Worm (Caenorhabditis elegans): ENCODE measurements around the gene srg-3.

srg-3 gene

DNA sequence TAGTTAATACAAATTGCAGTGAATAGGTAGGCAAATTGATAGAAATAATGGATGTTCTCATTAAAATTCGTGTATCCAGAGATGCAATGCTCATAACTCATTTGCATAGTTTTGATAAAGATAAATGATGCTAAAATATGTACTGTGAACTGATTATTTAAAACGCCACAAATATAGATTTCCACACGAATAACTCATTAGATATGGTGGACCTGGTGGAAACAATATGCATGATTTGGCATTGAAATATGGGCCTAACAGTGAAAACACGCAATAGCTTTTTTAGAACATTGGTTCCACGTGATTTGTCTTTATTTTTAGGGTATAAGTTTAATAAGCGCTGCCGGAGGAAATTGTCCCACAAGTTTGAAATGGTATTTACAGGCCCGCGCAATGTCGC is at the start of gene srg-3:
TSS of gene srg-3 (minus strand) at position 101 of the 400 bp plus-strand sequence.
- TF ChIP-seq nhr-77 (tag; optimal IDR thresholded peaks at IDR 0.05) (no peak), ama-1 (optimal IDR thresholded peaks at IDR 0.05) (no peak), nhr-25 (tag; optimal IDR thresholded peaks at IDR 0.05) (no peak), daf-12 (tag; optimal IDR thresholded peaks at IDR 0.05) (no peak), tbx-2 (tag; optimal IDR thresholded peaks at IDR 0.05) (no peak), snpc-4 (tag; optimal IDR thresholded peaks at IDR 0.05) (no peak), ceh-9 (tag; optimal IDR thresholded peaks at IDR 0.05) (no peak)

DNA sequence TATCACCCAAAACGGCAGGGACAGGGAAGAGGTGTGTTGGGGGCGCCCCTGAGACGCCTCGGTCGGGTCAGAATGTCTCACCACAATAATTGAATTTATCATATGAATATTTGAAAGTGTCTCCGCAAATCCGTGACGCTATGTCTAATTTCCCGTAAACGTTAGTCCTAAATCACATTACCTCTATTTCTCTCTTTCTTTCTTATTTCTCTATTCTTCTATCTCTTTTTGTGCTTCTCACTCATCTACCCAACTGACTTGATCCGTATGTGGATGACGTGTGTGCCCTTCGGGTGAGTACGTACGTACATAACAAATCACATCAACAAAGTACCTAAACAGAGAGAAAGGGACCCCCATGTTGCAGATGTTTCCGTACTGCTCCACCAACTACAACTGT is 47.2 kb upstream of the srg-3 start:
- TF ChIP-seq nhr-76 (tag; optimal IDR thresholded peaks at IDR 0.05) (no peak), nhr-28 (tag; optimal IDR thresholded peaks at IDR 0.05) (no peak), fkh-10 (GFP tag; optimal IDR thresholded peaks at IDR 0.05) (peak; percentile 96)

DNA sequence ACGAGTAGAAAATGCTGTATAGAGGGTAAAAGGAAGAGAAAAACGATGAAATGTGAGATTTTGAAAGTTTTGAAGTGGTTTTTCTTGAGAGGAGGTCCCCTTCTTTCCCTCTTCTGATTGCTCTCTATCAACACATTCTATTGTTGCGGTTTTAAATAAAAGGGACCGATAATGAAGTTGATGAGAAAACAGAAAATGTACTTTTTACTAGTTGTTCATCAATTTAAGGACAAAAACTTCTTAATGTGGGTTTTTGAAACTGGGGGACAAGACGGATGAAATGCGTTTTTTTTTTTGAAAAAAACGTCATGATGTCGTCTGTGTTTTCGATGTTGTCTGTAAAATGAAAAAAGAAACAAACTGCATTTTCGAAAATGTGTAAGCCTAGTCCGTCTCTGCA is 46.6 kb upstream of the srg-3 start:
- TF ChIP-seq nhr-25 (tag; optimal IDR thresholded peaks at IDR 0.05) (no peak), egl-5 (tag; optimal IDR thresholded peaks at IDR 0.05) (no peak), nhr-76 (tag; optimal IDR thresholded peaks at IDR 0.05) (no peak), ztf-4 (tag; optimal IDR thresholded peaks at IDR 0.05) (no peak), mdl-1 (tag; optimal IDR thresholded peaks at IDR 0.05) (no peak), unc-62 (GFP tag; optimal IDR thresholded peaks at IDR 0.05) (no peak), ama-1 (optimal IDR thresholded peaks at IDR 0.05) (no peak), nhr-43 (tag; optimal IDR thresholded peaks at IDR 0.05; ENCODE audit: poor library complexity, severe bottlenecking) (no peak), ceh-82 (tag; optimal IDR thresholded peaks at IDR 0.05) (no peak), nhr-23 (tag; optimal IDR thresholded peaks at IDR 0.05) (no peak), hmg-11 (tag; optimal IDR thresholded peaks at IDR 0.05) (no peak), aly-2 (tag; optimal IDR thresholded peaks at IDR 0.05) (no peak), nhr-28 (tag; optimal IDR thresholded peaks at IDR 0.05) (no peak), eor-1 (tag; optimal IDR thresholded peaks at IDR 0.05) (no peak), daf-12 (tag; optimal IDR thresholded peaks at IDR 0.05) (no peak), elt-1 (tag; optimal IDR thresholded peaks at IDR 0.05) (no peak), nfya-1 (tag; optimal IDR thresholded peaks at IDR 0.05; ENCODE audit: insufficient read depth) (no peak)

DNA sequence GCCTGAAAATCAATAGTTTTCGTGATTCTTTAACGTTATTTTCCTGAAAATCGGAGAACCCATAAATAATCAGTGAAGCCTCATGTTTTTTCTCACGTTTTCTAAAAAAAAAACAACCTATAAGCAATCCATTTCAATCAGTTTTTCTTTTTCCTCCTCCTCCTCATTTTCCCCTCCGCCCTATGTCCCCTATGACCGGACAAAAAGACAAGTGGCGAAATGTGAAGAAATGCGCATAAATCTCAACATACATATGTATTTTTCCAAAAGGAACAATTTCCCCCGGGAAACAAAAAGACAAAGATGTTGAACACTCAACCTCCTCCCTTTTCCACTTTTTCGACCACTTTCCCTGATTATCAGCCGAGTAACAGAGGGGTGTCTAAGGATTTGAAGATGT is 45.3 kb upstream of the srg-3 start:
- TF ChIP-seq ceh-82 (tag; optimal IDR thresholded peaks at IDR 0.05) = no peak
- TF ChIP-seq nhr-237 (tag; optimal IDR thresholded peaks at IDR 0.05) = no peak
- no peak for TF ChIP-seq ztf-4 (tag; optimal IDR thresholded peaks at IDR 0.05)
- no peak for TF ChIP-seq zag-1 (tag; optimal IDR thresholded peaks at IDR 0.05)
- TF ChIP-seq fkh-10 (GFP tag; optimal IDR thresholded peaks at IDR 0.05) = no peak
- TF ChIP-seq mdl-1 (tag; optimal IDR thresholded peaks at IDR 0.05) = no peak
- TF ChIP-seq lin-39 (tag; optimal IDR thresholded peaks at IDR 0.05) = no peak
- TF ChIP-seq nhr-77 (tag; optimal IDR thresholded peaks at IDR 0.05) = no peak
- no peak for TF ChIP-seq R02D3.7 (tag; optimal IDR thresholded peaks at IDR 0.05)
- TF ChIP-seq aly-2 (tag; optimal IDR thresholded peaks at IDR 0.05) = no peak
- no peak for TF ChIP-seq ZK546.5 (tag; optimal IDR thresholded peaks at IDR 0.05)
- no peak for TF ChIP-seq fkh-2 (tag; optimal IDR thresholded peaks at IDR 0.05)
- no peak for TF ChIP-seq lsy-12 (tag; optimal IDR thresholded peaks at IDR 0.05)
- TF ChIP-seq tbx-2 (tag; optimal IDR thresholded peaks at IDR 0.05) = no peak
- TF ChIP-seq nhr-25 (tag; optimal IDR thresholded peaks at IDR 0.05) = no peak
- no peak for TF ChIP-seq nhr-23 (tag; optimal IDR thresholded peaks at IDR 0.05)
- no peak for TF ChIP-seq nhr-67 (tag; optimal IDR thresholded peaks at IDR 0.05)
- TF ChIP-seq ztf-11 (tag; optimal IDR thresholded peaks at IDR 0.05) = no peak
- no peak for TF ChIP-seq nhr-76 (tag; optimal IDR thresholded peaks at IDR 0.05)

DNA sequence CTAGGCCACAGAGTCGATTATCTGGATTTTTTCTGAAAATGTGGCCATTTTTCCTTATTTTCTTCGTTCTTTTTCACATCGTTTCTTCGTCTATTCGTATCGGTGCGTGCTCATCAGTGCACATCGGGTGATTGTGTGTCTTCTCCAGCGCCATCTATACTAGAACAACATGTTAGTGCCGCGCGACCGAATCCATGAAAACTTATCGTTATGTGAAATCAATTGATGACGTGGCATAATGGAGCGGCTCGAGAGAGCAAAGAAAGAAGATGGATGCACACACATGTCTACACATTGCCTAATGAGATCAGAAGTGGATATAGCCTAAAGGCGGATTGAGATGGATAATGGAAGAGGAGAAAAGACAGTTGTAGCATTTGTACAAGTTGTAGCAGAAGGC is 42.1 kb upstream of the srg-3 start:
- no peak for TF ChIP-seq elt-2 (tag; optimal IDR thresholded peaks at IDR 0.05)
- TF ChIP-seq nfya-1 (tag; optimal IDR thresholded peaks at IDR 0.05; ENCODE audit: insufficient read depth) = no peak

DNA sequence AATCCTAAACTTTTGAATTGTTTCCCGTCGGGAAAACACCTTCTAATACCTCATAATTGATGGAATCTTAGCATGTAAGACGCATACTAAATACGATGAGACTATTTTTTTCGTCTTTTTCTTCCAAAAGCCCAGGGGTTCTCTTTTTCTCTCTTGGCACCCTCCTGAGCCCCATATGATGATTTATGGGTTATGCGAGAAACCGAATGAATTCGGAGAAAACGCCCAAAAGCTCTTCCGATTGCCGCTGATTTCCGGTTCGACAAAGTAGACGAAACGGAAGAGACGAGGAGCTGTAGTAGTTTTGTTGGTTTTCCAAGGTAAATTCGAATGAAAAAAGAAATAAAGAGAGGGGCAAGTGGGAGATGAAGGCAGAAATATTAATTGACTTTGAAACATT is 41.3 kb upstream of the srg-3 start:
- TF ChIP-seq mdl-1 (tag; optimal IDR thresholded peaks at IDR 0.05) (no peak), lin-39 (tag; optimal IDR thresholded peaks at IDR 0.05) (peak; percentile 26)
